Worm (Caenorhabditis elegans) whole organism, L3 larva: ENCODE data around the gene ZK105.1.

Source experiments
- R02D3.7 ChIP-seq: fragments of 150-350 bp; optimal IDR thresholded peaks from 2 replicates; lab custom pipeline; 2014; ENCODE audit warnings: missing biosample characterization, missing genetic modification characterization
- aly-2 ChIP-seq: fragments of 150-350 bp; optimal IDR thresholded peaks from 2 replicates; lab custom pipeline; 2014; ENCODE audit warnings: missing biosample characterization, missing genetic modification characterization
- ceh-16 ChIP-seq: sonication (generic microtip); optimal IDR thresholded peaks from 2 replicates; lab custom pipeline; 2017; ENCODE audit warnings: missing biosample characterization, missing genetic modification characterization
- ceh-28 ChIP-seq: fragments of 150-350 bp; optimal IDR thresholded peaks from 2 replicates; lab custom pipeline; 2014; ENCODE audit warnings: missing biosample characterization, missing genetic modification reagents, missing genetic modification characterization
- ceh-82 ChIP-seq: fragments of 150-350 bp; optimal IDR thresholded peaks from 2 replicates; lab custom pipeline; 2014; ENCODE audit warnings: missing biosample characterization, missing genetic modification characterization
- ceh-9 ChIP-seq: sonication (generic microtip); optimal IDR thresholded peaks from 2 replicates; lab custom pipeline; 2018; ENCODE audit warnings: missing biosample characterization, missing genetic modification characterization
- daf-12 ChIP-seq: fragments of 150-350 bp; optimal IDR thresholded peaks from 2 replicates; lab custom pipeline; 2014; ENCODE audit warnings: missing biosample characterization, missing genetic modification reagents, missing genetic modification characterization
- egl-27 ChIP-seq: sonication (generic microtip); optimal IDR thresholded peaks from 4 replicates; lab custom pipeline; 2017; ENCODE audit warnings: missing biosample characterization, missing genetic modification reagents, missing genetic modification characterization
- egl-5 ChIP-seq: fragments of 150-350 bp; optimal IDR thresholded peaks from 2 replicates; lab custom pipeline; 2017; ENCODE audit warnings: missing biosample characterization, missing genetic modification reagents, missing genetic modification characterization, inconsistent platforms
- elt-1 ChIP-seq: fragments of 150-350 bp; optimal IDR thresholded peaks from 2 replicates; lab custom pipeline; 2014; ENCODE audit warnings: missing biosample characterization, missing genetic modification characterization
- elt-2 ChIP-seq: sonication (generic microtip); optimal IDR thresholded peaks from 2 replicates; lab custom pipeline; 2016; ENCODE audit warnings: missing genetic modification reagents, mild to moderate bottlenecking, missing genetic modification characterization, missing compliant biosample characterization
- elt-3 ChIP-seq, 3 experiments: fragments of 150-350 bp in 1 of 3; sonication (generic microtip) in 2 of 3; optimal IDR thresholded peaks; 2 replicates in 2 of 3; 4 replicates in 1 of 3; lab custom pipeline; 2014 to 2017; ENCODE audit warnings: missing biosample characterization in 3 of 3, missing genetic modification characterization in 3 of 3
- eor-1 ChIP-seq, 2 experiments: fragments of 150-350 bp; optimal IDR thresholded peaks; 2 replicates each; lab custom pipeline; 2014 to 2018; ENCODE audit warnings: missing biosample characterization in 2 of 2, missing genetic modification characterization in 2 of 2
- fkh-10 ChIP-seq: sonication (generic microtip); optimal IDR thresholded peaks from 2 replicates; lab custom pipeline; 2017; ENCODE audit warnings: missing biosample characterization, missing genetic modification reagents, missing genetic modification characterization
- fkh-2 ChIP-seq: fragments of 150-350 bp; optimal IDR thresholded peaks from 2 replicates; lab custom pipeline; 2014; ENCODE audit warnings: missing biosample characterization, missing genetic modification reagents, missing genetic modification characterization
- fos-1 ChIP-seq: fragments of 150-350 bp; optimal IDR thresholded peaks from 2 replicates; lab custom pipeline; 2014; ENCODE audit warnings: missing biosample characterization, missing genetic modification characterization
- hmg-11 ChIP-seq: sonication (generic microtip); optimal IDR thresholded peaks from 2 replicates; lab custom pipeline; 2016; ENCODE audit warnings: missing genetic modification characterization, missing compliant biosample characterization
- jun-1 ChIP-seq: fragments of 150-350 bp; optimal IDR thresholded peaks from 2 replicates; lab custom pipeline; 2014; ENCODE audit warnings: missing biosample characterization, missing genetic modification reagents, missing genetic modification characterization
- lin-15B ChIP-seq: fragments of 150-350 bp; optimal IDR thresholded peaks from 2 replicates; lab custom pipeline; 2014; ENCODE audit warnings: missing biosample characterization, missing genetic modification characterization
- lin-39 ChIP-seq: fragments of 150-350 bp; optimal IDR thresholded peaks from 2 replicates; lab custom pipeline; 2018; ENCODE audit warnings: missing biosample characterization, missing genetic modification reagents, missing genetic modification characterization
- lsy-12 ChIP-seq: sonication (generic microtip); optimal IDR thresholded peaks from 2 replicates; lab custom pipeline; 2016; ENCODE audit warnings: mild to moderate bottlenecking, missing genetic modification characterization, missing compliant biosample characterization
- mdl-1 ChIP-seq: fragments of 150-350 bp; optimal IDR thresholded peaks from 2 replicates; lab custom pipeline; 2014; ENCODE audit warnings: missing biosample characterization, missing genetic modification characterization
- mml-1 ChIP-seq: fragments of 150-350 bp; sonication (generic microtip); optimal IDR thresholded peaks from 3 replicates; lab custom pipeline; 2014; ENCODE audit warnings: missing biosample characterization, missing genetic modification characterization
- nfya-1 ChIP-seq: sonication (generic microtip); optimal IDR thresholded peaks from 2 replicates; lab custom pipeline; 2017; ENCODE audit warnings: missing genetic modification characterization, mild to moderate bottlenecking, missing compliant biosample characterization, antibody characterized with exemption, moderate library complexity; ENCODE audit not compliant: insufficient read depth
- nhr-11 ChIP-seq: fragments of 150-350 bp; optimal IDR thresholded peaks from 2 replicates; lab custom pipeline; 2014; ENCODE audit warnings: missing biosample characterization, missing genetic modification characterization
- nhr-12 ChIP-seq: fragments of 150-350 bp; optimal IDR thresholded peaks from 2 replicates; lab custom pipeline; 2014; ENCODE audit warnings: missing biosample characterization, missing genetic modification characterization
- nhr-23 ChIP-seq: fragments of 150-350 bp; optimal IDR thresholded peaks from 2 replicates; lab custom pipeline; 2014; ENCODE audit warnings: missing biosample characterization, missing genetic modification reagents, missing genetic modification characterization
- nhr-25 ChIP-seq: sonication (generic microtip); optimal IDR thresholded peaks from 2 replicates; lab custom pipeline; 2017; ENCODE audit warnings: missing biosample characterization, missing genetic modification characterization
- nhr-28 ChIP-seq: fragments of 150-350 bp; optimal IDR thresholded peaks from 2 replicates; lab custom pipeline; 2014; ENCODE audit warnings: missing biosample characterization, missing genetic modification characterization
- nhr-43 ChIP-seq: sonication (generic microtip); optimal IDR thresholded peaks from 2 replicates; lab custom pipeline; 2016; ENCODE audit warnings: mild to moderate bottlenecking, missing genetic modification characterization, missing compliant biosample characterization; ENCODE audit not compliant: poor library complexity, severe bottlenecking
- nhr-77 ChIP-seq: fragments of 150-350 bp; optimal IDR thresholded peaks from 2 replicates; lab custom pipeline; 2014; ENCODE audit warnings: missing biosample characterization, missing genetic modification characterization
- pha-4 ChIP-seq: fragments of 150-350 bp; optimal IDR thresholded peaks from 2 replicates; lab custom pipeline; 2014; ENCODE audit warnings: missing biosample characterization, missing genetic modification reagents, missing genetic modification characterization
- pqm-1 ChIP-seq: fragments of 150-350 bp; optimal IDR thresholded peaks from 2 replicates; lab custom pipeline; 2017; ENCODE audit warnings: missing biosample characterization, missing genetic modification characterization, inconsistent platforms
- sea-2 ChIP-seq: fragments of 150-350 bp; sonication (generic microtip); optimal IDR thresholded peaks from 4 replicates; lab custom pipeline; 2014; ENCODE audit warnings: missing biosample characterization, missing genetic modification reagents, missing genetic modification characterization
- skn-1 ChIP-seq: fragments of 150-350 bp; optimal IDR thresholded peaks from 2 replicates; lab custom pipeline; 2014; ENCODE audit warnings: missing biosample characterization, missing genetic modification characterization
- snpc-4 ChIP-seq: fragments of 150-350 bp; optimal IDR thresholded peaks from 2 replicates; lab custom pipeline; 2014; ENCODE audit warnings: missing biosample characterization, missing genetic modification characterization
- tbx-2 ChIP-seq: sonication (generic microtip); optimal IDR thresholded peaks from 2 replicates; lab custom pipeline; 2016; ENCODE audit warnings: mild to moderate bottlenecking, missing genetic modification characterization, missing compliant biosample characterization
- unc-62 ChIP-seq: fragments of 150-350 bp; sonication (generic microtip); optimal IDR thresholded peaks from 4 replicates; lab custom pipeline; 2014; ENCODE audit warnings: missing biosample characterization, missing genetic modification reagents, missing genetic modification characterization
- zag-1 ChIP-seq: fragments of 150-350 bp; optimal IDR thresholded peaks from 2 replicates; lab custom pipeline; 2014; ENCODE audit warnings: missing biosample characterization, missing genetic modification characterization

The ZK105.1 gene

DNA sequence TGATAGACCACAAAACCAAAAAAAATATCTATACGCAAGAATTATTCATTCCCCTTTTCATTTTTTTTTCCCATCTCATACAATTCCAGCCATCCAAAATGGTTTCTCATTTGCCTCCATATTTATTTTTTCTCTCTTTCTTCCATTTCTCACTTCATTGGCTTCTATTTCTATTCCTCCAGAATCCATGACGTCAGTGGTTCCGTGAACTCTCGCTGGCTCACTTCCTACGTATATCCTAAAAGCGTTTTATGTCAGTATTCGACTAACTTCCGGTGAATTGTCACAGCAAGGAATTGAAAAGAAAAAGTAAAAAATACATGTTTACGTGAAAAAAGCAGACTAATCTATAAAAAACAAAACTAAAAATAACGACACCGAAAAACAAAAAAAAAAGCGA, 13.1 kb downstream of the ZK105.1 start:
- peak; percentile 18 for TF ChIP-seq nfya-1 (tag; lab: Kevin White, UChicago)
- TF ChIP-seq elt-2 (tag; lab: Kevin White, UChicago), result no peak
- TF ChIP-seq, all 47 proteins: peak for 1

DNA sequence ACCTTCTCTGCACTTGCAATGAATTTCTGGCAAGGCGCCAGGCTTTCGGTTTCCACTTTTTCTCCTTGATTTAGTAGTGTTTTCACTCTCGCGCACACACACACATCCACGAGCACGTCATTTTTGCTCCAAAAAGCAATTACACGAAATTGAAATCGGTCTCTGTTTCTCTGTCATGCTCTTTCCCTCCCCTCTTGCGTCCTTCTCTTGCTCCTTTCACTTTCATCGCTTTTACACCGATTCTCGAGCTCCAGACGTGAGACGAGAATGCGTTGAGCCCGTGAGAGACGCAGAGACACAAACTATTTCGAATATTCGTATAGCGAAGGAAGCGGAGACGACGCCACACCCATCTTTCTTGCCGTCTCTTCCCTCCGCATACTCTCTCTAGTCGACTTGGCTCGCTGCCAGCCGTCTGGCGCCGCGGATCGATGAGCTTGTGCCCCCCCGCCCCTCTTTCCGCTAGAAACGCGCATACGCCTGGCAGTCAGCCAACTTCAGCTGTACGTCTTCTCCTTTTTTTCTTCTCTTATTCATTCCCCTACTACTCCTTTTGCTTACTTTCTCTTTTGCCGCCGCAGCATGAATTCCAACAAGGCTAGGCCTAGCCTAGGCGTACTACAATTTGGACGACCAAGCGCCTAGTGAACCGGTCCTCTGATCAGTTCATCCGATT, 14.3 kb downstream of the ZK105.1 start:
- TF ChIP-seq tbx-2 (tag; lab: Kevin White, UChicago) (peak; percentile 91), nhr-28 (tag; lab: Kevin White, UChicago) (no peak), sea-2 (GFP tag; lab: Kevin White, UChicago) (peak; percentile 16), elt-3 (tag; optimal IDR thresholded peaks at IDR 0.05; lab: Kevin White, UChicago) (no peak), lin-39 (tag; lab: Kevin White, UChicago) (peak; percentile 72), mml-1 (tag; lab: Kevin White, UChicago) (no peak), nfya-1 (tag; lab: Kevin White, UChicago) (peak; percentile 89), ceh-16 (tag; lab: Kevin White, UChicago) (no peak), hmg-11 (peak; percentile 80), aly-2 (tag; lab: Kevin White, UChicago) (no peak), ceh-28 (peak; percentile 76), lsy-12 (tag; lab: Kevin White, UChicago) (peak; percentile 50), snpc-4 (no peak), lin-15B (tag; lab: Kevin White, UChicago) (peak; percentile 56), egl-5 (peak; percentile 41), pqm-1 (tag; lab: Kevin White, UChicago) (peak; percentile 18), elt-1 (tag; lab: Kevin White, UChicago) (no peak), nhr-25 (tag; lab: Kevin White, UChicago) (peak; percentile 69), jun-1 (peak; percentile 67), ceh-82 (tag; lab: Kevin White, UChicago) (peak; percentile 55), zag-1 (tag; lab: Kevin White, UChicago) (peak; percentile 39), fkh-10 (GFP tag; lab: Kevin White, UChicago) (peak; percentile 72), skn-1 (tag; lab: Kevin White, UChicago) (peak; percentile 20), unc-62 (GFP tag; lab: Kevin White, UChicago) (no peak), nhr-11 (tag; lab: Kevin White, UChicago) (peak; percentile 46), nhr-23 (tag; lab: Kevin White, UChicago) (peak; percentile 53), fos-1 (no peak), mdl-1 (tag; lab: Kevin White, UChicago) (peak; percentile 38), elt-2 (tag; lab: Kevin White, UChicago) (peak; percentile 57), pha-4 (tag; lab: Kevin White, UChicago) (peak; percentile 26), ceh-9 (tag; lab: Kevin White, UChicago) (no peak), R02D3.7 (tag; lab: Kevin White, UChicago) (peak; percentile 5)

DNA sequence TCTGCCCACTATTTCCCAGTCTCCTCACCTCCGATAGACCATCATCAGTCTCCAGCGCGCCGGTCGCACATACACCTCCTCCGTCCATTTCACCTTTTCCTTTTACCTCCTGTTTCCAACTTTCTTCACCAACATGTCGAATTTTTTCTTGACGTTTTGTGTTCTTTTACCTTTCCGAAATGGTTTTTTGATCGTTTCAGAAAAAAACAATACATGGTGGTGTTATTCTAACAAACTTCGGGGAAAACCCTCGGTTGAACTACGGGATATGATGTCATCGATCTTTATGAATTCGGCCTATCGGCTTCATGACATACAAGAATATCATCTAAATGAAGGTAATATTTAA, 14.9 kb downstream of the ZK105.1 start, which contains the start of gene Y97E10C.1:
Gene Y97E10C.1 (plus strand): TSS at position 201 of the 349 bp plus-strand sequence.
- TF ChIP-seq hmg-11, result no peak
- no peak for TF ChIP-seq elt-1 (tag; lab: Kevin White, UChicago)
- TF ChIP-seq nhr-11 (tag; lab: Kevin White, UChicago), result no peak
- TF ChIP-seq eor-1 (tag; optimal IDR thresholded peaks at IDR 0.05; lab: Kevin White, UChicago), result no peak
- no peak for TF ChIP-seq nhr-77
- TF ChIP-seq skn-1 (tag; lab: Kevin White, UChicago), result no peak
- no peak for TF ChIP-seq sea-2 (GFP tag; lab: Kevin White, UChicago)
- TF ChIP-seq ceh-16 (tag; lab: Kevin White, UChicago), result no peak
- TF ChIP-seq egl-27 (tag; lab: Kevin White, UChicago), result no peak
- no peak for TF ChIP-seq aly-2 (tag; lab: Kevin White, UChicago)
- no peak for TF ChIP-seq nhr-12 (tag; lab: Kevin White, UChicago)

DNA sequence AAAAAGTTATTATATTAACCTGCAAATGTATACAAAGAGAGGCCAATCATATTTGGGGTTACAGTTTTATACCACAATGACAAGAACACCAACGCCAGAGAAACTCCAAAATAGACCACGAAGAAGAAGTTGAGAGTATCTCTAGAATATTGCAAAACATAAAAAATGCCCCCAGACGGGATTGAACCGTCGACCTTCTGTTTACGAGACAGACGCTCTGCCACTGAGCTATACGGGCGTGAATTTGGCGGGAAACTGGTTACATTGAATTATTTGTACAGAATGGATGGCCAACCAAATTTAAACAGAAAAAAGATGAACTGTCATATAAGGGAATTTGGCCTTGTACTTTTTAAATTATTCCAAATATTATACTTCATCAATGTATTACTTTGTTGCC, 16.7 kb downstream of the ZK105.1 start:
- TF ChIP-seq nhr-77, result no peak
- TF ChIP-seq lsy-12 (tag; lab: Kevin White, UChicago), result peak; percentile 40
- TF ChIP-seq mdl-1 (tag; lab: Kevin White, UChicago), result no peak
- no peak for TF ChIP-seq pqm-1 (tag; lab: Kevin White, UChicago)
- TF ChIP-seq lin-15B (tag; lab: Kevin White, UChicago), result no peak
- no peak for TF ChIP-seq eor-1 (tag; optimal IDR thresholded peaks at IDR 0.05; lab: Kevin White, UChicago)
- TF ChIP-seq egl-5, result no peak
- no peak for TF ChIP-seq daf-12
- TF ChIP-seq fos-1, result no peak
- TF ChIP-seq jun-1, result peak; percentile 31
- TF ChIP-seq elt-2 (tag; lab: Kevin White, UChicago), result peak; percentile 21
- no peak for TF ChIP-seq mml-1 (tag; lab: Kevin White, UChicago)
- peak; percentile 61 for TF ChIP-seq nhr-25 (tag; lab: Kevin White, UChicago)
- peak; percentile 45 for TF ChIP-seq nfya-1 (tag; lab: Kevin White, UChicago)
- no peak for TF ChIP-seq nhr-43 (tag; lab: Kevin White, UChicago)
- TF ChIP-seq pha-4 (tag; lab: Kevin White, UChicago), result peak; percentile 63
- no peak for TF ChIP-seq R02D3.7 (tag; lab: Kevin White, UChicago)
- no peak for TF ChIP-seq sea-2 (GFP tag; lab: Kevin White, UChicago)
- peak in 1 of 3 experiments; percentile 12 for TF ChIP-seq elt-3 (tag; optimal IDR thresholded peaks at IDR 0.05; lab: Kevin White, UChicago)
- no peak for TF ChIP-seq fkh-2 (tag; lab: Kevin White, UChicago)
- no peak for TF ChIP-seq elt-1 (tag; lab: Kevin White, UChicago)
- TF ChIP-seq skn-1 (tag; lab: Kevin White, UChicago), result no peak
- peak; percentile 22 for TF ChIP-seq nhr-23 (tag; lab: Kevin White, UChicago)
- TF ChIP-seq ceh-28, result no peak
- no peak for TF ChIP-seq zag-1 (tag; lab: Kevin White, UChicago)
- no peak for TF ChIP-seq lin-39 (tag; lab: Kevin White, UChicago)
- TF ChIP-seq egl-27 (tag; lab: Kevin White, UChicago), result no peak
- TF ChIP-seq tbx-2 (tag; lab: Kevin White, UChicago), result no peak
